Fruit fly (Drosophila melanogaster) Kc167 (cell line): Measurements from ENCODE around the gene CG12517.

Experiments
- Sin3A ChIP-seq: fragments of >200 bp; optimal IDR thresholded peaks from 2 replicates; lab custom pipeline; 2018; ENCODE audit warnings: missing external identifiers
- h ChIP-seq: fragments of >200 bp; optimal IDR thresholded peaks from 3 replicates; lab custom pipeline; 2018; ENCODE audit warnings: missing external identifiers
- ttk ChIP-seq: sonication (Bioruptor generic); optimal IDR thresholded peaks from 2 replicates; lab custom pipeline; 2017; ENCODE audit warnings: missing external identifiers

- TF ChIP-seq ttk (lab: Kevin White, UChicago), result no peak
- no peak for TF ChIP-seq h (lab: Kevin White, UChicago)
- no peak for TF ChIP-seq Sin3A
These were observed 24.4 kb upstream of the CG12517 start, which contains the start of the genes CG17139 and CG17140 for dm6 chr2L:10845564-10845963.
